Fruit fly (Drosophila melanogaster) Kc167 (cell line): Measurements from ENCODE around the gene stai.

Experiments
- Myc ChIP-seq: fragments of >200 bp; optimal IDR thresholded peaks from 2 replicates; lab custom pipeline; 2017; ENCODE audit warnings: missing external identifiers
- Sin3A ChIP-seq: fragments of >200 bp; optimal IDR thresholded peaks from 2 replicates; lab custom pipeline; 2018; ENCODE audit warnings: missing external identifiers
- h ChIP-seq: fragments of >200 bp; optimal IDR thresholded peaks from 3 replicates; lab custom pipeline; 2018; ENCODE audit warnings: missing external identifiers
- insv ChIP-seq: fragments of >200 bp; optimal IDR thresholded peaks from 3 replicates; lab custom pipeline; 2018; ENCODE audit warnings: missing external identifiers
- psq ChIP-seq: fragments of >200 bp; optimal IDR thresholded peaks from 2 replicates; lab custom pipeline; 2017; ENCODE audit warnings: missing external identifiers
- ttk ChIP-seq: sonication (Bioruptor generic); optimal IDR thresholded peaks from 2 replicates; lab custom pipeline; 2017; ENCODE audit warnings: missing external identifiers

The stai gene

dm6 chr2L:6086771-6087170 lies 13.4 kb upstream of the stai start:
- TF ChIP-seq Sin3A (lab: Kevin White, UChicago) = no peak
- no peak for TF ChIP-seq Myc (lab: Kevin White, UChicago)
- TF ChIP-seq psq (lab: Kevin White, UChicago) = no peak
- TF ChIP-seq h (lab: Kevin White, UChicago) = no peak
- TF ChIP-seq insv (lab: Kevin White, UChicago) = no peak
- TF ChIP-seq ttk (lab: Kevin White, UChicago) = no peak

DNA sequence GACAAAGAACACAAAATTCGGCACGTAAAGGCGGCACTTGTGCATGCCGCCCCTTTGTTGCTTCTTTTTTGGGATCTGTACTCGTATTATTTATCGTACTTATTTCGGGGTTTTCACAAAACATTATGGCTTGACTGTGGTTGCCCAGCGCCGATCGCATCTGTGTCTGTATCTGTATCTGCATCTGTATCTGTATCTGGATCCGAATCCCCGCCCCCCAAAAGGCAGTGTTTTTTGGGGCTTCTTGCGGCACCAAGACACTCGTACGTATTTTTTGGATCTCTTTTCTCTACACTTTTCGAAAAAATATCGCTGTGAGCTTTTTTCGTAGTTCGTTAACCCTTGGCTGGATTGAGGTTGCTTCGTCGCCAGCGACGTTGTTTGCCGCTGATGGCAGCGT lies 12.5 kb upstream of the stai start:
- TF ChIP-seq Sin3A (lab: Kevin White, UChicago) = no peak
- no peak for TF ChIP-seq psq (lab: Kevin White, UChicago)
- no peak for TF ChIP-seq insv (lab: Kevin White, UChicago)
- no peak for TF ChIP-seq ttk (lab: Kevin White, UChicago)
- no peak for TF ChIP-seq Myc (lab: Kevin White, UChicago)
- no peak for TF ChIP-seq h (lab: Kevin White, UChicago)

dm6 chr2L:6088371-6089365 lies 11.5 kb upstream of the stai start:
- TF ChIP-seq ttk (lab: Kevin White, UChicago) (no peak), Myc (lab: Kevin White, UChicago) (no peak), Sin3A (lab: Kevin White, UChicago) (no peak), h (lab: Kevin White, UChicago) (no peak), psq (lab: Kevin White, UChicago) (no peak), insv (lab: Kevin White, UChicago) (no peak)

DNA sequence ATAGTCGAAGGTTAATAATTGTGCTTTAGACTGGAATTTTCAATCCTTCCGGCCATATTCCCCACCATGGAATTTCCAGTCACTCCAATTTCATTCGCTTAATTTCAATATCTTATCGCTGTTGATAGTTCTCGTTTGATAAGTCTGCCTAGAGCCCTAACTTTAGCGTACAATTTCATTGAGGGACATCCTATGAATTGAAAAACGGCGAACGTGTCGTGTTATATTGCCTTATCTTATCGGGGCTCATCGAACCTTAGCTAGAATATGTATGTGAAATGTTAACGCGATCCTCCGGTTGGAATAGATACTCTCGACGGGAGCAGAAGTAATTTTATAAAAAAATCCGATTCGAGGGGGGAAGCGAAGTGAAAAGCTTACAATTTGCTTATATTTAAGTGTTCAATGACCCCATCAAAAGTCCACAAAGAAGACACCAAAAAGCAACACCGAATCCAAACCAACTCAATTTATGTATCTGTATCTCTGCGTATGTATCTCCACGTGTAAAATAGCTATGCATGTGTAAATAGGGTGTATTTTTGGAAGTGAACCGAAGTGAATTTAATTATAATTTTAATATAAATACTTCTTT lies 10.5 kb upstream of the stai start:
- TF ChIP-seq Sin3A (lab: Kevin White, UChicago) (no peak), ttk (lab: Kevin White, UChicago) (no peak), psq (lab: Kevin White, UChicago) (no peak), Myc (lab: Kevin White, UChicago) (no peak), h (lab: Kevin White, UChicago) (no peak), insv (lab: Kevin White, UChicago) (no peak)

dm6 chr2L:6090365-6090764 lies 9.8 kb upstream of the stai start:
- TF ChIP-seq Sin3A (lab: Kevin White, UChicago) (no peak), ttk (lab: Kevin White, UChicago) (no peak), insv (lab: Kevin White, UChicago) (no peak), psq (lab: Kevin White, UChicago) (no peak), Myc (lab: Kevin White, UChicago) (no peak), h (lab: Kevin White, UChicago) (no peak)

DNA sequence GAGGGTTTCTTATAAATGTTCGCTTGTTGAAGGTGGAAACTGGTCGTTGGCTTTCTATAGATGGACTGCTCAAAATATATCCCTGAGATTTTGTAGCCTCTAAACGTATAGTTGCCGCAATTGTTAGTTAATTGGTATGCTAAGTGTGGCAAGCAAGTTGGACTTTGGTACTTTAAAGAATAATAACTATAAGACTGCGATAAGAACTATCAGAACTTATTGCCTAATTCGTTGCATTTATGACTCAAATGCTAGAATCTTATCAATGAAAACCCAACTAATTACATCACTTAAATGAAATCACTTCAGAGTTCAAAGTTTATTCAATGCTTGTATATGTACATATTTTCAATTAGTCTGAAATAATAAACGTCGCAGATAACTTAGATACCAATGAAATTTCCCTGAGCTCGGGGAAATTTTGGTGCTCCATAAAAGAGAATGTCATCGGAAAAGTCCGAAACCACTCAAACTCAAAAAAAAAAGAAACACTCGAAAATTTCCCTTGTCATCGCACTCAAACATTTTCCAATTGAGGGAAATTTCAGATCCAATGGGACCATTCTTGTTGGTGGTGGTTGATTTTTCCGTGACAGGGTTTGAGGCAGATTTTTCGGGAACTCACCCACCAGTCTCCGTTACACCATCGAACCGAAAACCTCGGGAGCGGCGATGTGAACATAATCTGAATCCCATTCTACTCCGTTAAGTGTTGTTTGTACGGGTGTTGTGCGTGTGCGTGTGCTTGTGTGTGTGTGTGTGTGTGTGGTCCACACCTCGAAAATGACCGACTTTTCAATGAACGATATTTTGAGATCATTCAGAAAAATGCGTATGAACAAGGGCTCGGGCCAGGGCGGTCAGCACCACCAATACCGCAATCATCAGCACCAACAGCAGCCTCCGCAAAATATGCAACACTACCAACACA lies 9.1 kb upstream of the stai start, which contains the start of gene CG45075:
CG45075 (plus strand) TSS at position 627 of the 931 bp plus-strand sequence.
- TF ChIP-seq Sin3A (lab: Kevin White, UChicago) (no peak), insv (lab: Kevin White, UChicago) (no peak), h (lab: Kevin White, UChicago) (no peak), Myc (lab: Kevin White, UChicago) (no peak), ttk (lab: Kevin White, UChicago) (no peak), psq (lab: Kevin White, UChicago) (no peak)

- TF ChIP-seq h (lab: Kevin White, UChicago) = no peak
- no peak for TF ChIP-seq ttk (lab: Kevin White, UChicago)
- no peak for TF ChIP-seq psq (lab: Kevin White, UChicago)
- TF ChIP-seq Myc (lab: Kevin White, UChicago) = no peak
- no peak for TF ChIP-seq insv (lab: Kevin White, UChicago)
- no peak for TF ChIP-seq Sin3A (lab: Kevin White, UChicago)
Observed at dm6 chr2L:6092300-6092699, 7.9 kb upstream of the stai start.

DNA sequence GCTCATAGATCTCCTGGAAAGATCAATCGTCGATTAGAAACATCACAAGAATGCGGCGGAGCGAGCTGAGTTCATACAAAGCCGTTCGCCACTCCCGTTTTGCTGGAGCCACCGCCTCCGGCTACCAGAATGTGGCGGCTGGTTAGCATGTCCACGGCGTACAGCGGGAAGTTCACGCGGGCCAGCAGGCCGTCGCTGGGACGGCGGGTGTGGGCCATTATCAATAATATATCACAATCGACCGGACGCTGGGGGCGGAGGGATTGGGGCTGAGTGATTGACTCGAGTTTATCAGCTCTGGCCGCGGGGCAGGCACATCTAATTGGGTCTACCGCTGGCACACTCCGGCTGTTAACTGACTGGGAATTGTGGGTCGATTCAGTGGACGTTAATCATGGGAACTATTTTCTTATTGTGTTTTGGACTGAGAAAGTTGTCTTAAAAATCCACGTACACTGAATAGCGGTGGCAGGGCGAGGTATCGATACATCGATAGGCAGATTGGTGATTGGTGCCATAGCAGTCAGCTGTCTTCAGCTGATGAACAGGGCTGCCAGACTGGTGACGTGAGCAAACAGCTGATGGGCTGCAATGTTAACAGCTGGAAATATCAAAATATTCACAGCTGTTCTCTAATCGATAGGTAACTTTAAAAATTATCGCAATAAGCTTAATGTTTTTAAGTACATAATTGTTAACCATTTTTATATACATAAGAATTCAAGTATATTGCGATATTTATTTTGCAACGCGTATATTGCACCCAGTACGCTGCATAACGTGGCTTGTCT lies 1.5 kb upstream of the stai start, which contains the start of gene CG9175:
CG9175 (minus strand) TSS at position 488 of the 791 bp plus-strand sequence.
- TF ChIP-seq h (lab: Kevin White, UChicago) (no peak), psq (lab: Kevin White, UChicago) (no peak), insv (lab: Kevin White, UChicago) (no peak), Sin3A (lab: Kevin White, UChicago) (no peak), Myc (lab: Kevin White, UChicago) (no peak), ttk (lab: Kevin White, UChicago) (no peak)

- TF ChIP-seq insv (lab: Kevin White, UChicago) = no peak
- no peak for TF ChIP-seq ttk (lab: Kevin White, UChicago)
Observed at dm6 chr2L:6099270-6099644, 920 bp upstream of the stai start.
